Worm (Caenorhabditis elegans) whole organism, young adult: ENCODE results near the gene C26B2.2.

Experiments
- F23B12.7 ChIP-seq: sonication (generic microtip); optimal IDR thresholded peaks from 2 replicates; lab custom pipeline; 2017; ENCODE audit warnings: missing genetic modification characterization, mild to moderate bottlenecking, missing compliant biosample characterization, antibody characterized with exemption, moderate library complexity; ENCODE audit not compliant: insufficient read depth
- F33H1.4 ChIP-seq: fragments of 200-800 bp; sonication (Bioruptor generic); IDR thresholded peaks from 2 replicates; pipeline ENCODE4 v1.3.6; 2022; ENCODE audit warnings: missing genetic modification reagents, missing genetic modification characterization, missing compliant biosample characterization
- F49E8.2 ChIP-seq: sonication (generic microtip); optimal IDR thresholded peaks from 3 replicates; lab custom pipeline; 2017; ENCODE audit warnings: missing genetic modification characterization, mild to moderate bottlenecking, missing compliant biosample characterization, antibody characterized with exemption, moderate library complexity; ENCODE audit not compliant: insufficient read depth
- K12H6.12 ChIP-seq: fragments of 200-800 bp; sonication (Bioruptor generic); optimal IDR thresholded peaks from 2 replicates; lab custom pipeline; 2018; ENCODE audit warnings: mild to moderate bottlenecking, missing genetic modification characterization, missing compliant biosample characterization
- Y53G8AR.9 ChIP-seq: fragments of 200-800 bp; sonication (Bioruptor generic); conservative IDR thresholded peaks from 2 replicates; pipeline ENCODE4 v1.3.6; 2022; ENCODE audit warnings: missing genetic modification reagents, missing genetic modification characterization, missing compliant biosample characterization
- bed-1 ChIP-seq: fragments of 200-800 bp; sonication (Bioruptor generic); IDR thresholded peaks from 2 replicates; pipeline ENCODE4 v1.3.6; 2022; ENCODE audit warnings: missing genetic modification reagents, missing genetic modification characterization, missing compliant biosample characterization
- him-1 ChIP-seq: sonication (generic microtip); optimal IDR thresholded peaks from 2 replicates; lab custom pipeline; 2016; ENCODE audit warnings: missing genotype, missing genetic modification reagents, missing genetic modification characterization, missing compliant biosample characterization
- lir-1 ChIP-seq: fragments of 200-800 bp; sonication (Bioruptor generic); conservative IDR thresholded peaks from 2 replicates; pipeline ENCODE4 v1.3.6; 2022; ENCODE audit warnings: missing genetic modification reagents, missing genetic modification characterization, missing compliant biosample characterization
- madf-6 ChIP-seq: fragments of 200-800 bp; sonication (Bioruptor generic); IDR thresholded peaks from 2 replicates; pipeline ENCODE4 v1.3.6; 2022; ENCODE audit warnings: missing genetic modification reagents, missing genetic modification characterization, missing compliant biosample characterization
- nhr-120 ChIP-seq: fragments of 200-800 bp; sonication (Bioruptor generic); IDR thresholded peaks from 2 replicates; pipeline ENCODE4 v1.3.6; 2022; ENCODE audit warnings: missing genetic modification characterization, missing compliant biosample characterization
- nhr-179 ChIP-seq: sonication (generic microtip); optimal IDR thresholded peaks from 2 replicates; lab custom pipeline; 2016; ENCODE audit warnings: mild to moderate bottlenecking, missing genetic modification characterization, missing compliant biosample characterization
- pha-4 ChIP-seq: fragments of 150-350 bp; sonication (generic microtip); optimal IDR thresholded peaks from 2 replicates; lab custom pipeline; 2014; ENCODE audit warnings: missing biosample characterization, missing genetic modification reagents, missing genetic modification characterization

- TF ChIP-seq pha-4 (tag; lab: Kevin White, UChicago) (no peak), K12H6.12 (tag; lab: Kevin White, UChicago) (no peak), nhr-120 (no peak), F33H1.4 (GFP tag; lab: Robert Waterston, UW) (no peak), lir-1 (GFP tag; lab: Robert Waterston, UW) (no peak), F49E8.2 (tag; lab: Kevin White, UChicago) (no peak), F23B12.7 (no peak), Y53G8AR.9 (no peak), him-1 (tag; lab: Kevin White, UChicago) (no peak), nhr-179 (no peak), bed-1 (GFP tag; lab: Robert Waterston, UW) (no peak), madf-6 (GFP tag; lab: Robert Waterston, UW) (no peak)
These were observed at the start of gene C26B2.2 for ce11 chrIV:8022035-8022673.
